Fruit fly (Drosophila melanogaster): ENCODE results near the gene Sbat.

The Sbat gene

dm6 chr2L:2878188-2878587, at the start of gene Sbat, which contains the start of gene Prx6a (continued):
- peak; percentile 44 for TF ChIP-seq CG8388 (GFP tag; optimal IDR thresholded peaks at IDR 0.05)
- peak; percentile 52 for TF ChIP-seq Usf (GFP tag; optimal IDR thresholded peaks at IDR 0.05)
- peak; percentile 74 for TF ChIP-seq bab2 (GFP tag; optimal IDR thresholded peaks at IDR 0.05)
- TF ChIP-seq dan (GFP tag; IDR thresholded peaks at IDR 0.05): no peak
- peak; percentile 37 for TF ChIP-seq CG4424 (GFP tag; optimal IDR thresholded peaks at IDR 0.05)
- TF ChIP-seq al (GFP tag; IDR thresholded peaks at IDR 0.05): peak; percentile 61
- peak; percentile 33 for TF ChIP-seq CG7556 (GFP tag; optimal IDR thresholded peaks at IDR 0.05)
- peak; percentile 84 for TF ChIP-seq CG7372 (GFP tag; IDR thresholded peaks at IDR 0.05)
- TF ChIP-seq Aef1 (GFP tag; IDR thresholded peaks at IDR 0.05): peak; percentile 67
- no peak for TF ChIP-seq CG6654 (GFP tag; optimal IDR thresholded peaks at IDR 0.05)
- TF ChIP-seq CG1832 (GFP tag; optimal IDR thresholded peaks at IDR 0.05): no peak
- 0 out of 2 replicates have a peak, but pooled peaks have one; percentile 15 for TF ChIP-seq hbn (GFP tag; IDR thresholded peaks at IDR 0.05; ENCODE audit: partially characterized antibody)
- TF ChIP-seq yki (optimal IDR thresholded peaks at IDR 0.05): peak; percentile 7
- TF ChIP-seq ERR (GFP tag; optimal IDR thresholded peaks at IDR 0.05): no peak
- peak; percentile 73 for TF ChIP-seq Antp (GFP tag; optimal IDR thresholded peaks at IDR 0.05)
- TF ChIP-seq Dad (GFP tag; optimal IDR thresholded peaks at IDR 0.05): peak; percentile 64
- TF ChIP-seq Atf6 (GFP tag; IDR thresholded peaks at IDR 0.05): peak; percentile 74
- TF ChIP-seq kay (GFP tag; optimal IDR thresholded peaks at IDR 0.05): peak; percentile 78
- peak; percentile 80 for TF ChIP-seq grau (tag; optimal IDR thresholded peaks at IDR 0.05)
- TF ChIP-seq CG6683 (GFP tag; optimal IDR thresholded peaks at IDR 0.05): peak; percentile 39
- peak; percentile 48 for TF ChIP-seq CG13287 (GFP tag; IDR thresholded peaks at IDR 0.05; ENCODE audit: partially characterized antibody)
- TF ChIP-seq peb (GFP tag; IDR thresholded peaks at IDR 0.05): no peak
- peak; percentile 74 for TF ChIP-seq unpg (GFP tag; optimal IDR thresholded peaks at IDR 0.05)
- peak; percentile 64 for TF ChIP-seq CG17361 (GFP tag; IDR thresholded peaks at IDR 0.05)
- TF ChIP-seq dmrt11E (tag; optimal IDR thresholded peaks at IDR 0.05): peak; percentile 65
- no peak for TF ChIP-seq Kr (GFP tag; optimal IDR thresholded peaks at IDR 0.05)
- TF ChIP-seq cwo (GFP tag; optimal IDR thresholded peaks at IDR 0.05): peak; percentile 30
- peak; percentile 70 for TF ChIP-seq Ptx1 (GFP tag; IDR thresholded peaks at IDR 0.05)
- no peak for TF ChIP-seq Trl (optimal IDR thresholded peaks at IDR 0.05)
- TF ChIP-seq Trl (GFP tag; optimal IDR thresholded peaks at IDR 0.05): peak; percentile 83
- TF ChIP-seq mirr (GFP tag; optimal IDR thresholded peaks at IDR 0.05): peak; percentile 55
- no peak for TF ChIP-seq Awh (GFP tag; IDR thresholded peaks at IDR 0.05)
- TF ChIP-seq sc (optimal IDR thresholded peaks at IDR 0.05): no peak
- TF ChIP-seq sc (GFP tag; optimal IDR thresholded peaks at IDR 0.05): no peak
- TF ChIP-seq CG1603 (tag; optimal IDR thresholded peaks at IDR 0.05): peak; percentile 68
- TF ChIP-seq CG8281 (tag; optimal IDR thresholded peaks at IDR 0.05): peak; percentile 31
- peak; percentile 77 for TF ChIP-seq luna (GFP tag; optimal IDR thresholded peaks at IDR 0.05)
- TF ChIP-seq ranshi (GFP tag; IDR thresholded peaks at IDR 0.05): peak; percentile 87
- TF ChIP-seq fd3F (GFP tag; optimal IDR thresholded peaks at IDR 0.05): peak; percentile 60
- TF ChIP-seq CG13296 (GFP tag; optimal IDR thresholded peaks at IDR 0.05): peak; percentile 79
- TF ChIP-seq NK7.1 (GFP tag; optimal IDR thresholded peaks at IDR 0.05): no peak
- TF ChIP-seq cg (GFP tag; optimal IDR thresholded peaks at IDR 0.05): peak; percentile 95
- peak; percentile 75 for TF ChIP-seq CG13624 (GFP tag; optimal IDR thresholded peaks at IDR 0.05)
- TF ChIP-seq CG9609 (GFP tag; optimal IDR thresholded peaks at IDR 0.05): peak; percentile 70
- no peak for TF ChIP-seq Eip74EF (GFP tag; optimal IDR thresholded peaks at IDR 0.05)
- TF ChIP-seq Bdp1 (GFP tag; optimal IDR thresholded peaks at IDR 0.05): peak; percentile 57
- no peak; the same call in 2 of the 3 replicates for TF ChIP-seq CG11093 (GFP tag; IDR thresholded peaks at IDR 0.05)
- peak; percentile 66 for TF ChIP-seq trh (GFP tag; optimal IDR thresholded peaks at IDR 0.05)
- peak; percentile 92 for TF ChIP-seq Sin3A (optimal IDR thresholded peaks at IDR 0.05)
- TF ChIP-seq CG9797 (GFP tag; optimal IDR thresholded peaks at IDR 0.05): no peak
- TF ChIP-seq gcm2 (GFP tag; optimal IDR thresholded peaks at IDR 0.05): peak; percentile 58
- peak; percentile 75 for TF ChIP-seq sob (GFP tag; IDR thresholded peaks at IDR 0.05)
- peak; percentile 88 for TF ChIP-seq CG13424 (tag; optimal IDR thresholded peaks at IDR 0.05)
